Fruit fly (Drosophila melanogaster) whole organism, pupa: ENCODE measurements around the gene CG10254.

Experiments
- CG13204 ChIP-seq: fragments of 200-800 bp; sonication (Bioruptor generic); optimal IDR thresholded peaks from 2 replicates; lab custom pipeline; 2018; ENCODE audit warnings: missing biosample characterization, mild to moderate bottlenecking, missing genetic modification characterization, moderate library complexity
- CG15710 ChIP-seq: fragments of 200-800 bp; sonication (Bioruptor generic); optimal IDR thresholded peaks from 2 replicates; lab custom pipeline; 2018; ENCODE audit warnings: missing biosample characterization, mild to moderate bottlenecking, missing genetic modification characterization, moderate library complexity
- CG34367 ChIP-seq: fragments of 200-800 bp; sonication (Bioruptor generic); optimal IDR thresholded peaks from 2 replicates; lab custom pipeline; 2018; ENCODE audit warnings: missing biosample characterization, mild to moderate bottlenecking, missing genetic modification characterization
- EcR ChIP-seq: fragments of 200-800 bp; sonication (Bioruptor generic); optimal IDR thresholded peaks from 3 replicates; lab custom pipeline; 2019; ENCODE audit warnings: missing biosample characterization, missing genetic modification characterization, mild to moderate bottlenecking, moderate library complexity, missing genetic modification reagents
- Ets98B ChIP-seq: fragments of 200-800 bp; sonication (Bioruptor generic); IDR thresholded peaks from 2 replicates; pipeline ENCODE4 v1.3.6; 2022; ENCODE audit warnings: missing biosample characterization, missing genetic modification characterization
- Pif1A ChIP-seq: fragments of 200-800 bp; sonication (Bioruptor generic); optimal IDR thresholded peaks from 3 replicates; lab custom pipeline; 2016; ENCODE audit warnings: missing biosample characterization, missing genetic modification characterization
- Snoo ChIP-seq: fragments of 200-800 bp; sonication (Bioruptor generic); optimal IDR thresholded peaks from 3 replicates; lab custom pipeline; 2017; ENCODE audit warnings: missing biosample characterization, mild to moderate bottlenecking, missing genetic modification characterization, inconsistent platforms
- fd96Ca ChIP-seq: fragments of 200-800 bp; sonication (Bioruptor generic); IDR thresholded peaks from 3 replicates; pipeline ENCODE4 v1.3.6; 2022; ENCODE audit warnings: missing biosample characterization, missing genetic modification characterization
- gl ChIP-seq: fragments of 200-800 bp; sonication (Bioruptor generic); optimal IDR thresholded peaks from 2 replicates; lab custom pipeline; 2018; ENCODE audit warnings: missing biosample characterization, mild to moderate bottlenecking, missing genetic modification characterization

- no peak for TF ChIP-seq fd96Ca (GFP tag; lab: Robert Waterston, UW)
- TF ChIP-seq CG15710 (tag; lab: Kevin White, UChicago): no peak
- no peak for TF ChIP-seq CG34367
- TF ChIP-seq gl (tag; lab: Kevin White, UChicago): no peak
- no peak for TF ChIP-seq Ets98B (GFP tag; lab: Robert Waterston, UW)
- no peak for TF ChIP-seq Snoo (tag; lab: Kevin White, UChicago)
- no peak for TF ChIP-seq CG13204 (GFP tag; lab: Kevin White, UChicago)
- no peak for TF ChIP-seq EcR
- no peak for TF ChIP-seq Pif1A (GFP tag; lab: Kevin White, UChicago)
These were observed 5.6 kb upstream of the CG10254 start, which contains the start of the genes CG31468 and Gba1a for dm6 chr3R:23700304-23700767.
